Worm (Caenorhabditis elegans): ENCODE results near the gene srlf-37.
A peak's percentile ranks its signal among the peaks of the same experiment; 100 is the strongest.

DNA sequence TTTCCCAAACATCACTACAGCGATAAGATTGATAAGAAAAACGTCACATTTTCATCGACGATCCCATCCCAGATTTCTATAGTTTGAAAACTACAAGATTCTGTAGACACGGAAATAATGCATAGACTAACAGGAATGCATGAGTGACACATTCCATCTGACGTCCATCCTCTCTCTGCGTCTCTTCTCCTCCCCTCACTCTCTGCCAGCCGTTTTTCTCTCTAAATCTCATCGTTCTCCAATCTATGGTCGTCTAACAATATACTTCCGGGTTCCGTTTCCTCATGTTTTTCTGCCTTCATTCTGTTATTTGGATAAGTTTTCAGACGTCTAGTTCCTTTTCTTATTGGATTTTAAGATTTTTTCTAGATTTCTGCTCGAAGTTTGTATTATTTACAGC is 15.0 kb upstream of the srlf-37 start, which contains the start of gene F48G7.4:
- TF ChIP-seq unc-62 (GFP tag; optimal IDR thresholded peaks at IDR 0.05 in 1 of 2) (peak in 1 of 2 experiments; percentile 99), unc-62 (tag; optimal IDR thresholded peaks at IDR 0.05) (no peak), ama-1 (optimal IDR thresholded peaks at IDR 0.05) (no peak), pha-4 (GFP tag; IDR thresholded peaks at IDR 0.05) (no peak), pha-4 (tag; optimal IDR thresholded peaks at IDR 0.05) (no peak), ceh-28 (tag; optimal IDR thresholded peaks at IDR 0.05) (no peak), unc-39 (tag; optimal IDR thresholded peaks at IDR 0.05) (no peak), lin-15B (tag; optimal IDR thresholded peaks at IDR 0.05) (no peak), mdl-1 (tag; optimal IDR thresholded peaks at IDR 0.05) (peak in 1 of 2 experiments; percentile 60), fos-1 (tag; optimal IDR thresholded peaks at IDR 0.05) (no peak), zag-1 (tag; optimal IDR thresholded peaks at IDR 0.05) (no peak)
